Worm (Caenorhabditis elegans) whole organism, L2 larva: ENCODE results near the gene Y26E6A.2.

Experiments
- blmp-1 ChIP-seq: sonication (generic microtip); optimal IDR thresholded peaks from 2 replicates; lab custom pipeline; 2017; ENCODE audit warnings: missing genetic modification characterization, mild to moderate bottlenecking, missing compliant biosample characterization, antibody characterized with exemption, moderate library complexity; ENCODE audit not compliant: insufficient read depth
- egl-27 ChIP-seq: sonication (generic microtip); optimal IDR thresholded peaks from 3 replicates; lab custom pipeline; 2017; ENCODE audit warnings: missing biosample characterization, missing genetic modification reagents, missing genetic modification characterization
- elt-1 ChIP-seq: fragments of 150-350 bp; optimal IDR thresholded peaks from 2 replicates; lab custom pipeline; 2014; ENCODE audit warnings: missing biosample characterization, missing genetic modification characterization
- lsy-2 ChIP-seq, 2 experiments: fragments of 150-350 bp in 1 of 2; sonication (generic microtip) in 1 of 2; optimal IDR thresholded peaks; 2 replicates each; lab custom pipeline; 2014 to 2017; ENCODE audit warnings: missing biosample characterization in 2 of 2, missing genetic modification characterization in 2 of 2
- nhr-10 ChIP-seq: sonication (generic microtip); optimal IDR thresholded peaks from 2 replicates; lab custom pipeline; 2017; ENCODE audit warnings: missing biosample characterization, missing genetic modification characterization
- nhr-23 ChIP-seq: fragments of 150-350 bp; optimal IDR thresholded peaks from 2 replicates; lab custom pipeline; 2014; ENCODE audit warnings: missing biosample characterization, missing genetic modification reagents, missing genetic modification characterization
- nhr-25 ChIP-seq: fragments of 150-350 bp; sonication (generic microtip); optimal IDR thresholded peaks from 3 replicates; lab custom pipeline; 2014; ENCODE audit warnings: missing biosample characterization, missing genetic modification characterization
- unc-62 ChIP-seq: fragments of 150-350 bp; optimal IDR thresholded peaks from 2 replicates; lab custom pipeline; 2014; ENCODE audit warnings: missing biosample characterization, missing genetic modification reagents, missing genetic modification characterization
- zag-1 ChIP-seq: fragments of 150-350 bp; optimal IDR thresholded peaks from 2 replicates; lab custom pipeline; 2014; ENCODE audit warnings: missing biosample characterization, missing genetic modification characterization
- ztf-4 ChIP-seq: fragments of 150-350 bp; optimal IDR thresholded peaks from 2 replicates; lab custom pipeline; 2014; ENCODE audit warnings: missing biosample characterization, missing genetic modification characterization

- TF ChIP-seq nhr-23 (tag; lab: Kevin White, UChicago) (no peak), nhr-25 (tag; lab: Kevin White, UChicago) (no peak), nhr-10 (tag; lab: Kevin White, UChicago) (no peak), unc-62 (GFP tag; lab: Kevin White, UChicago) (no peak), ztf-4 (tag; lab: Kevin White, UChicago) (no peak), egl-27 (no peak), blmp-1 (tag; lab: Kevin White, UChicago) (no peak), zag-1 (tag; lab: Kevin White, UChicago) (no peak), lsy-2 (tag; optimal IDR thresholded peaks at IDR 0.05; lab: Kevin White, UChicago) (no peak), elt-1 (tag; lab: Kevin White, UChicago) (no peak)
Measured at ce11 chrX:13873324-13873933, 40.8 kb downstream of the Y26E6A.2 start.
